Worm (Caenorhabditis elegans) whole organism, L2 larva: ENCODE results near the gene epg-5.

Experiments used
- R02D3.7 ChIP-seq: fragments of 150-350 bp; optimal IDR thresholded peaks from 2 replicates; lab custom pipeline; 2014; ENCODE audit warnings: missing biosample characterization, missing genetic modification characterization
- aly-2 ChIP-seq: fragments of 150-350 bp; optimal IDR thresholded peaks from 2 replicates; lab custom pipeline; 2014; ENCODE audit warnings: missing biosample characterization, missing genetic modification characterization
- ama-1 ChIP-seq: fragments of 150-350 bp; optimal IDR thresholded peaks from 2 replicates; lab custom pipeline; 2018; ENCODE audit warnings: inconsistent platforms
- egl-27 ChIP-seq: sonication (generic microtip); optimal IDR thresholded peaks from 3 replicates; lab custom pipeline; 2017; ENCODE audit warnings: missing biosample characterization, missing genetic modification reagents, missing genetic modification characterization
- elt-3 ChIP-seq: sonication (generic microtip); optimal IDR thresholded peaks from 2 replicates; lab custom pipeline; 2017; ENCODE audit warnings: missing biosample characterization, missing genetic modification characterization
- mdl-1 ChIP-seq, 2 experiments: fragments of 150-350 bp in 1 of 2; sonication (generic microtip) in 1 of 2; optimal IDR thresholded peaks; 2 replicates each; lab custom pipeline; 2017; ENCODE audit warnings: missing biosample characterization in 2 of 2, missing genetic modification characterization in 2 of 2
- nhr-23 ChIP-seq: fragments of 150-350 bp; optimal IDR thresholded peaks from 2 replicates; lab custom pipeline; 2014; ENCODE audit warnings: missing biosample characterization, missing genetic modification reagents, missing genetic modification characterization
- nhr-237 ChIP-seq: fragments of 150-350 bp; optimal IDR thresholded peaks from 2 replicates; lab custom pipeline; 2014; ENCODE audit warnings: missing biosample characterization, missing genetic modification characterization
- sma-3 ChIP-seq: sonication (generic microtip); optimal IDR thresholded peaks from 2 replicates; lab custom pipeline; 2016; ENCODE audit warnings: missing genetic modification reagents, missing genetic modification characterization, missing compliant biosample characterization
- snpc-4 ChIP-seq: fragments of 150-350 bp; optimal IDR thresholded peaks from 2 replicates; lab custom pipeline; 2014; ENCODE audit warnings: missing biosample characterization, missing genetic modification characterization
- unc-62 ChIP-seq: fragments of 150-350 bp; optimal IDR thresholded peaks from 2 replicates; lab custom pipeline; 2014; ENCODE audit warnings: missing biosample characterization, missing genetic modification reagents, missing genetic modification characterization
- ztf-11 ChIP-seq: sonication (generic microtip); optimal IDR thresholded peaks from 2 replicates; lab custom pipeline; 2017; ENCODE audit warnings: missing biosample characterization, missing genetic modification characterization

ce11 chrII:6578378-6578777 lies 30.8 kb downstream of the epg-5 start, which contains the start of gene sra-31:
- TF ChIP-seq ama-1 (lab: Kevin White, UChicago) = no peak
- TF ChIP-seq elt-3 (tag; lab: Kevin White, UChicago) = no peak
- no peak for TF ChIP-seq aly-2
- TF ChIP-seq sma-3 (GFP tag; lab: Kevin White, UChicago) = no peak
- no peak for TF ChIP-seq snpc-4 (tag; lab: Kevin White, UChicago)
- no peak for TF ChIP-seq R02D3.7 (tag; lab: Kevin White, UChicago)
- TF ChIP-seq nhr-23 (tag; lab: Kevin White, UChicago) = no peak
- TF ChIP-seq unc-62 (GFP tag; lab: Kevin White, UChicago) = no peak
- TF ChIP-seq nhr-237 (tag; lab: Kevin White, UChicago) = no peak
- no peak for TF ChIP-seq egl-27 (tag; lab: Kevin White, UChicago)
- TF ChIP-seq ztf-11 (tag; lab: Kevin White, UChicago) = no peak
- no peak for TF ChIP-seq mdl-1 (tag; optimal IDR thresholded peaks at IDR 0.05; lab: Kevin White, UChicago)
